Fruit fly (Drosophila melanogaster) whole organism, embryonic: Measurements from ENCODE around the gene CG33269.
A peak's percentile ranks its signal among the peaks of the same experiment; 100 is the strongest.

Source experiments
- Asciz ChIP-seq: fragments of 200-800 bp; sonication (Bioruptor generic); optimal IDR thresholded peaks from 2 replicates; lab custom pipeline; 2017; ENCODE audit warnings: missing biosample characterization, mild to moderate bottlenecking, missing genetic modification characterization, missing genetic modification reagents
- Blimp-1 ChIP-seq: fragments of 200-800 bp; sonication (Bioruptor generic); optimal IDR thresholded peaks from 3 replicates; lab custom pipeline; 2018; ENCODE audit warnings: missing biosample characterization, missing genetic modification characterization, mild to moderate bottlenecking, moderate library complexity, missing genetic modification reagents
- CG10274 ChIP-seq: fragments of 200-800 bp; sonication (Bioruptor generic); optimal IDR thresholded peaks from 3 replicates; lab custom pipeline; 2017; ENCODE audit warnings: missing biosample characterization, mild to moderate bottlenecking, missing genetic modification characterization
- CG10321 ChIP-seq: fragments of 200-800 bp; sonication (Bioruptor generic); IDR thresholded peaks from 2 replicates; pipeline ENCODE4 v1.3.6; 2022; ENCODE audit warnings: missing biosample characterization, missing genetic modification characterization
- CG10431 ChIP-seq: fragments of 200-800 bp; sonication (Bioruptor generic); optimal IDR thresholded peaks from 3 replicates; lab custom pipeline; 2018; ENCODE audit warnings: missing biosample characterization, mild to moderate bottlenecking, missing genetic modification characterization
- CG10565 ChIP-seq: fragments of 200-800 bp; sonication (Bioruptor generic); optimal IDR thresholded peaks from 3 replicates; lab custom pipeline; 2016; ENCODE audit warnings: missing biosample characterization, mild to moderate bottlenecking, missing genetic modification characterization
- CG10654 ChIP-seq: fragments of 200-800 bp; sonication (Bioruptor generic); optimal IDR thresholded peaks from 2 replicates; lab custom pipeline; 2016; ENCODE audit warnings: missing biosample characterization, missing genetic modification characterization
- CG11456 ChIP-seq: fragments of 200-800 bp; sonication (Bioruptor generic); IDR thresholded peaks from 3 replicates; pipeline ENCODE4 v1.3.6; 2022; ENCODE audit warnings: missing biosample characterization, missing genetic modification characterization
- CG12071 ChIP-seq: fragments of 200-800 bp; sonication (Bioruptor generic); optimal IDR thresholded peaks from 3 replicates; lab custom pipeline; 2018; ENCODE audit warnings: missing biosample characterization, mild to moderate bottlenecking, missing genetic modification characterization
- CG15011 ChIP-seq: fragments of 200-800 bp; sonication (Bioruptor generic); optimal IDR thresholded peaks from 3 replicates; lab custom pipeline; 2018; ENCODE audit warnings: missing biosample characterization, mild to moderate bottlenecking, missing genetic modification characterization
- CG16815 ChIP-seq: fragments of 200-800 bp; sonication (Bioruptor generic); optimal IDR thresholded peaks from 3 replicates; lab custom pipeline; 2017; ENCODE audit warnings: missing biosample characterization, mild to moderate bottlenecking, missing genetic modification characterization
- CG17802 ChIP-seq: fragments of 200-800 bp; sonication (Bioruptor generic); optimal IDR thresholded peaks from 2 replicates; lab custom pipeline; 2018; ENCODE audit warnings: missing biosample characterization, mild to moderate bottlenecking, missing genetic modification characterization, moderate library complexity
- CG2889 ChIP-seq: fragments of 200-800 bp; sonication (Bioruptor generic); IDR thresholded peaks from 3 replicates; pipeline ENCODE4 v1.3.6; 2022; ENCODE audit warnings: missing biosample characterization, missing genetic modification characterization
- CG31441 ChIP-seq: fragments of 200-800 bp; sonication (Bioruptor generic); IDR thresholded peaks from 2 replicates; pipeline ENCODE4 v1.3.6; 2022; ENCODE audit warnings: missing biosample characterization, missing genetic modification characterization
- CG3407 ChIP-seq: fragments of 200-800 bp; sonication (Bioruptor generic); optimal IDR thresholded peaks from 2 replicates; lab custom pipeline; 2018; ENCODE audit warnings: missing biosample characterization, mild to moderate bottlenecking, missing genetic modification characterization
- CG43689 ChIP-seq: fragments of 200-800 bp; sonication (Bioruptor generic); IDR thresholded peaks from 2 replicates; pipeline ENCODE4 v1.3.6; 2022; ENCODE audit warnings: missing biosample characterization, missing genetic modification characterization
- CG4424 ChIP-seq: fragments of 200-800 bp; sonication (Bioruptor generic); optimal IDR thresholded peaks from 3 replicates; lab custom pipeline; 2016; ENCODE audit warnings: missing biosample characterization, missing genetic modification characterization
- CG6254 ChIP-seq: fragments of 200-800 bp; sonication (Bioruptor generic); optimal IDR thresholded peaks from 3 replicates; lab custom pipeline; 2017; ENCODE audit warnings: mild to moderate bottlenecking, missing biosample characterization, missing genetic modification reagents, missing genetic modification characterization
- CG6654 ChIP-seq: fragments of 200-800 bp; sonication (Bioruptor generic); optimal IDR thresholded peaks from 2 replicates; lab custom pipeline; 2017; ENCODE audit warnings: missing biosample characterization, mild to moderate bottlenecking, missing genetic modification characterization
- CG6683 ChIP-seq: fragments of 200-800 bp; sonication (Bioruptor generic); optimal IDR thresholded peaks from 2 replicates; lab custom pipeline; 2017; ENCODE audit warnings: missing biosample characterization, mild to moderate bottlenecking, missing genetic modification characterization, missing genetic modification reagents
- CG7556 ChIP-seq: fragments of 200-800 bp; sonication (Bioruptor generic); optimal IDR thresholded peaks from 2 replicates; lab custom pipeline; 2017; ENCODE audit warnings: missing biosample characterization, mild to moderate bottlenecking, missing genetic modification characterization
- CG7839 ChIP-seq: fragments of 200-800 bp; sonication (Bioruptor generic); optimal IDR thresholded peaks from 3 replicates; lab custom pipeline; 2018; ENCODE audit warnings: missing biosample characterization, mild to moderate bottlenecking, missing genetic modification characterization, moderate library complexity
- CG9817 ChIP-seq: fragments of 200-800 bp; sonication (Bioruptor generic); optimal IDR thresholded peaks from 2 replicates; lab custom pipeline; 2018; ENCODE audit warnings: missing biosample characterization, mild to moderate bottlenecking, missing genetic modification characterization, moderate library complexity
- CHES-1-like ChIP-seq: fragments of 200-800 bp; sonication (Bioruptor generic); optimal IDR thresholded peaks from 2 replicates; lab custom pipeline; 2016; ENCODE audit warnings: missing biosample characterization, missing genetic modification characterization
- Dek ChIP-seq: fragments of 200-800 bp; sonication (Bioruptor generic); optimal IDR thresholded peaks from 3 replicates; lab custom pipeline; 2019; ENCODE audit warnings: missing biosample characterization, mild to moderate bottlenecking, missing genetic modification characterization, moderate library complexity
- ERR ChIP-seq: fragments of 200-800 bp; sonication (Bioruptor generic); optimal IDR thresholded peaks from 2 replicates; lab custom pipeline; 2016; ENCODE audit warnings: missing biosample characterization, missing genetic modification characterization
- Hand ChIP-seq: fragments of 200-800 bp; sonication (Bioruptor generic); optimal IDR thresholded peaks from 2 replicates; lab custom pipeline; 2017; ENCODE audit warnings: mild to moderate bottlenecking, missing biosample characterization, missing genetic modification reagents, missing genetic modification characterization
- Hmr ChIP-seq: fragments of 200-800 bp; sonication (Bioruptor generic); optimal IDR thresholded peaks from 3 replicates; lab custom pipeline; 2017; ENCODE audit warnings: mild to moderate bottlenecking, missing biosample characterization, missing genetic modification reagents, missing genetic modification characterization
- Hr78 ChIP-seq, 2 experiments: fragments of 200-800 bp in 1 of 2; fragments of >200 bp in 1 of 2; sonication (Bioruptor generic) in 1 of 2; optimal IDR thresholded peaks; 2 replicates each; lab custom pipeline; 2017 to 2019; ENCODE audit warnings: missing biosample characterization in 2 of 2, missing genetic modification characterization in 2 of 2, mild to moderate bottlenecking in 1 of 2, moderate library complexity in 1 of 2
- Nf-YA ChIP-seq: fragments of 200-800 bp; sonication (Bioruptor generic); IDR thresholded peaks from 2 replicates; pipeline ENCODE4 v1.3.6; 2022; ENCODE audit warnings: missing biosample characterization, missing genetic modification characterization
- Oaz ChIP-seq: fragments of 200-800 bp; sonication (Bioruptor generic); IDR thresholded peaks from 2 replicates; pipeline ENCODE4 v1.3.6; 2022; ENCODE audit warnings: missing biosample characterization, missing genetic modification characterization
- YL-1 ChIP-seq: fragments of 200-800 bp; sonication (Bioruptor generic); optimal IDR thresholded peaks from 3 replicates; lab custom pipeline; 2017; ENCODE audit warnings: missing biosample characterization, mild to moderate bottlenecking, missing genetic modification characterization
- ac ChIP-seq: fragments of 200-800 bp; sonication (Bioruptor generic); optimal IDR thresholded peaks from 3 replicates; lab custom pipeline; 2017; ENCODE audit warnings: missing biosample characterization, mild to moderate bottlenecking, missing genetic modification characterization
- ase ChIP-seq: fragments of 200-800 bp; sonication (Bioruptor generic); IDR thresholded peaks from 3 replicates; pipeline ENCODE4 v1.3.6; 2022; ENCODE audit warnings: missing biosample characterization, missing genetic modification characterization
- cg ChIP-seq: fragments of 200-800 bp; sonication (Bioruptor generic); optimal IDR thresholded peaks from 3 replicates; lab custom pipeline; 2019; ENCODE audit warnings: missing biosample characterization, mild to moderate bottlenecking, missing genetic modification characterization, moderate library complexity
- chm ChIP-seq: fragments of 200-800 bp; sonication (Bioruptor generic); IDR thresholded peaks from 2 replicates; pipeline ENCODE4 v1.3.6; 2022; ENCODE audit warnings: missing biosample characterization, missing genetic modification characterization
- ci ChIP-seq: fragments of 200-800 bp; sonication (Bioruptor generic); IDR thresholded peaks from 3 replicates; pipeline ENCODE4 v1.3.6; 2022; ENCODE audit warnings: missing biosample characterization, missing genetic modification characterization
- dimm ChIP-seq: fragments of 200-800 bp; sonication (Bioruptor generic); IDR thresholded peaks from 2 replicates; pipeline ENCODE4 v1.3.6; 2022; ENCODE audit warnings: missing biosample characterization, missing genetic modification characterization
- fu2 ChIP-seq: fragments of 200-800 bp; sonication (Bioruptor generic); optimal IDR thresholded peaks from 2 replicates; lab custom pipeline; 2016; ENCODE audit warnings: missing biosample characterization, missing genetic modification characterization
- gro ChIP-seq: fragments of 200-800 bp; sonication (Bioruptor generic); optimal IDR thresholded peaks from 2 replicates; lab custom pipeline; 2016; ENCODE audit warnings: missing biosample characterization, missing genetic modification characterization
- lola ChIP-seq, 3 experiments: fragments of >200 bp in 2 of 3; fragments of 200-800 bp in 1 of 3; sonication (Bioruptor generic) in 1 of 3; optimal IDR thresholded peaks; 2 replicates each; lab custom pipeline; 2017 to 2019; ENCODE audit warnings: missing biosample characterization in 3 of 3, missing genetic modification characterization in 3 of 3, mild to moderate bottlenecking in 1 of 3, moderate library complexity in 1 of 3
- nau ChIP-seq: fragments of 200-800 bp; sonication (Bioruptor generic); optimal IDR thresholded peaks from 3 replicates; lab custom pipeline; 2017; ENCODE audit warnings: missing biosample characterization, mild to moderate bottlenecking, missing genetic modification characterization, missing genetic modification reagents
- otp ChIP-seq: fragments of 200-800 bp; sonication (Bioruptor generic); IDR thresholded peaks from 3 replicates; pipeline ENCODE4, ENCODE4 v1.3.6; 2022; ENCODE audit warnings: missing biosample characterization, missing genetic modification characterization
- pb ChIP-seq: fragments of 200-800 bp; sonication (Bioruptor generic); optimal IDR thresholded peaks from 3 replicates; lab custom pipeline; 2016; ENCODE audit warnings: missing biosample characterization, missing genetic modification characterization
- phol ChIP-seq: fragments of 200-800 bp; sonication (Bioruptor generic); optimal IDR thresholded peaks from 3 replicates; lab custom pipeline; 2018; ENCODE audit warnings: missing biosample characterization, mild to moderate bottlenecking, missing genetic modification characterization, moderate library complexity
- sim ChIP-seq: fragments of 200-800 bp; sonication (Bioruptor generic); IDR thresholded peaks from 2 replicates; pipeline ENCODE4 v1.3.6; 2022; ENCODE audit warnings: missing biosample characterization, missing genetic modification characterization
- tin ChIP-seq: fragments of 200-800 bp; sonication (Bioruptor generic); optimal IDR thresholded peaks from 3 replicates; lab custom pipeline; 2016; ENCODE audit warnings: missing biosample characterization, missing genetic modification characterization
- toy ChIP-seq: fragments of 200-800 bp; sonication (Bioruptor generic); IDR thresholded peaks from 2 replicates; pipeline ENCODE4 v1.3.6; 2022; ENCODE audit warnings: missing biosample characterization, missing genetic modification characterization
- zf30C ChIP-seq: fragments of 200-800 bp; sonication (Bioruptor generic); optimal IDR thresholded peaks from 3 replicates; lab custom pipeline; 2018; ENCODE audit warnings: missing biosample characterization, mild to moderate bottlenecking, missing genetic modification characterization

Gene CG33269

dm6 chr3L:11552996-11553671, 28.9 kb downstream of the CG33269 start (continued):
- TF ChIP-seq lola (GFP tag; optimal IDR thresholded peaks at IDR 0.05; lab: Kevin White, UChicago) (no peak), dimm (GFP tag; lab: Robert Waterston, UW) (no peak), ERR (no peak), Oaz (GFP tag; lab: Robert Waterston, UW) (no peak), ci (peak; percentile 74), ase (GFP tag; lab: Robert Waterston, UW) (no peak), CG7556 (GFP tag; lab: Kevin White, UChicago) (no peak), pb (peak; percentile 12), Blimp-1 (GFP tag; lab: Kevin White, UChicago) (peak; percentile 32), CG7839 (tag; lab: Kevin White, UChicago) (peak; percentile 28), Hmr (peak; percentile 63), chm (GFP tag; lab: Robert Waterston, UW) (peak; percentile 77), CG16815 (no peak), CG11456 (GFP tag; lab: Robert Waterston, UW) (peak; percentile 56; the same call in 2 of the 3 replicates), CG17802 (tag; lab: Kevin White, UChicago) (no peak), CG10274 (GFP tag; lab: Kevin White, UChicago) (no peak), CG2889 (GFP tag; lab: Robert Waterston, UW) (no peak), sim (no peak), CG12071 (GFP tag; lab: Kevin White, UChicago) (peak; percentile 69), Nf-YA (no peak), CG31441 (GFP tag; lab: Robert Waterston, UW) (no peak; the same call in 1 of the 2 replicates), YL-1 (GFP tag; lab: Kevin White, UChicago) (peak; percentile 21), fu2 (GFP tag; lab: Kevin White, UChicago) (no peak), CG6254 (GFP tag; lab: Kevin White, UChicago) (peak; percentile 22), CG6683 (GFP tag; lab: Kevin White, UChicago) (peak; percentile 39), ac (GFP tag; lab: Kevin White, UChicago) (no peak), zf30C (GFP tag; lab: Kevin White, UChicago) (peak; percentile 77), CG6654 (GFP tag; lab: Kevin White, UChicago) (no peak), CG3407 (GFP tag; lab: Kevin White, UChicago) (peak; percentile 1), phol (no peak), Hr78 (GFP tag; optimal IDR thresholded peaks at IDR 0.05; lab: Kevin White, UChicago) (peak in 1 of 2 experiments; percentile 66), CG10431 (GFP tag; lab: Kevin White, UChicago) (no peak), CG10321 (GFP tag; lab: Robert Waterston, UW) (no peak), nau (GFP tag; lab: Kevin White, UChicago) (peak; percentile 51), CG10654 (GFP tag; lab: Kevin White, UChicago) (no peak), Asciz (no peak), Dek (tag; lab: Kevin White, UChicago) (peak; percentile 21), CHES-1-like (GFP tag; lab: Kevin White, UChicago) (peak; percentile 8), CG10565 (GFP tag; lab: Kevin White, UChicago) (no peak), Hand (peak; percentile 72), gro (GFP tag; lab: Kevin White, UChicago) (no peak), CG43689 (GFP tag; lab: Robert Waterston, UW) (no peak), CG9817 (tag; lab: Kevin White, UChicago) (no peak), CG15011 (GFP tag; lab: Kevin White, UChicago) (no peak), toy (GFP tag; lab: Robert Waterston, UW) (0 out of 2 replicates have a peak, but pooled peaks have one; percentile 6), tin (GFP tag; lab: Kevin White, UChicago) (peak; percentile 7), CG4424 (GFP tag; lab: Kevin White, UChicago) (peak; percentile 100), cg (GFP tag; lab: Kevin White, UChicago) (peak; percentile 100), otp (GFP tag; lab: Robert Waterston, UW) (peak; percentile 29; the same call in 1 of the 3 replicates)
